Worm (Caenorhabditis elegans) whole organism, late embryonic: Measurements from ENCODE around the gene lcmt-1.

Experiments
- ceh-45 ChIP-seq: fragments of 200-800 bp; sonication (Bioruptor generic); IDR thresholded peaks from 2 replicates; pipeline ENCODE4 v1.3.6; 2022; ENCODE audit warnings: missing genetic modification reagents, missing genetic modification characterization, missing compliant biosample characterization
- ceh-9 ChIP-seq: sonication (generic microtip); optimal IDR thresholded peaks from 2 replicates; lab custom pipeline; 2016; ENCODE audit warnings: mild to moderate bottlenecking, missing genetic modification characterization, inconsistent platforms, missing compliant biosample characterization
- elt-2 ChIP-seq: sonication (generic microtip); optimal IDR thresholded peaks from 2 replicates; lab custom pipeline; 2016; ENCODE audit warnings: missing genetic modification reagents, missing genetic modification characterization, missing compliant biosample characterization
- hlh-13 ChIP-seq: fragments of 200-800 bp; sonication (Bioruptor generic); optimal IDR thresholded peaks from 2 replicates; lab custom pipeline; 2018; ENCODE audit warnings: mild to moderate bottlenecking, missing genetic modification characterization, missing compliant biosample characterization
- madf-2 ChIP-seq: sonication (generic microtip); optimal IDR thresholded peaks from 2 replicates; lab custom pipeline; 2017; ENCODE audit warnings: missing genetic modification characterization, missing compliant biosample characterization
- nhr-11 ChIP-seq: fragments of 150-350 bp; optimal IDR thresholded peaks from 2 replicates; lab custom pipeline; 2014; ENCODE audit warnings: missing biosample characterization, missing genetic modification characterization
- pqm-1 ChIP-seq: sonication (generic microtip); optimal IDR thresholded peaks from 2 replicates; lab custom pipeline; 2016; ENCODE audit warnings: missing genetic modification characterization, missing compliant biosample characterization
- tbx-2 ChIP-seq: sonication (generic microtip); optimal IDR thresholded peaks from 2 replicates; lab custom pipeline; 2016; ENCODE audit warnings: missing genetic modification characterization, missing compliant biosample characterization

ce11 chrIII:4380835-4381234 lies 37.6 kb downstream of the lcmt-1 start:
- TF ChIP-seq pqm-1 (tag; lab: Kevin White, UChicago), result no peak
- TF ChIP-seq elt-2 (tag; lab: Kevin White, UChicago), result no peak
- TF ChIP-seq hlh-13 (GFP tag; lab: Kevin White, UChicago), result no peak
- no peak for TF ChIP-seq tbx-2 (tag; lab: Kevin White, UChicago)
- no peak for TF ChIP-seq madf-2 (tag; lab: Kevin White, UChicago)
- no peak for TF ChIP-seq ceh-9 (tag; lab: Kevin White, UChicago)
- no peak for TF ChIP-seq nhr-11 (tag; lab: Kevin White, UChicago)
- TF ChIP-seq ceh-45 (GFP tag; lab: Robert Waterston, UW), result no peak
